Worm (Caenorhabditis elegans) whole organism, midembryonic: ENCODE results near the gene set-4.

Experiments
- T22C8.4 ChIP-seq: fragments of 200-800 bp; sonication (Bioruptor generic); IDR thresholded peaks from 2 replicates; pipeline ENCODE4 v1.3.6; 2022; ENCODE audit warnings: missing genetic modification characterization, missing compliant biosample characterization
- cog-1 ChIP-seq: sonication (generic microtip); optimal IDR thresholded peaks from 2 replicates; lab custom pipeline; 2016; ENCODE audit warnings: missing genetic modification characterization, missing compliant biosample characterization
- flt-1 ChIP-seq: fragments of 200-800 bp; sonication (Bioruptor generic); IDR thresholded peaks from 2 replicates; pipeline ENCODE4 v1.3.6; 2022; ENCODE audit warnings: missing genetic modification characterization, missing compliant biosample characterization
- klf-2 ChIP-seq: fragments of 200-800 bp; sonication (Bioruptor generic); conservative IDR thresholded peaks from 2 replicates; pipeline ENCODE4 v1.3.6; 2022; ENCODE audit warnings: missing genetic modification reagents, missing genetic modification characterization, missing compliant biosample characterization
- med-1 ChIP-seq: sonication (generic microtip); optimal IDR thresholded peaks from 2 replicates; lab custom pipeline; 2017; ENCODE audit warnings: missing genetic modification characterization, mild to moderate bottlenecking, missing compliant biosample characterization, antibody characterized with exemption, missing genetic modification reagents; ENCODE audit not compliant: insufficient read depth
- tab-1 ChIP-seq: fragments of 200-800 bp; sonication (Bioruptor generic); IDR thresholded peaks from 2 replicates; pipeline ENCODE4 v1.3.6; 2022; ENCODE audit warnings: missing genetic modification characterization, missing compliant biosample characterization
- ztf-23 ChIP-seq: fragments of 200-800 bp; sonication (Bioruptor generic); IDR thresholded peaks from 2 replicates; pipeline ENCODE4 v1.3.6; 2022; ENCODE audit warnings: missing genetic modification reagents, missing genetic modification characterization, missing compliant biosample characterization
- ztf-29 ChIP-seq: fragments of 200-800 bp; sonication (Bioruptor generic); IDR thresholded peaks from 2 replicates; pipeline ENCODE4 v1.3.6; 2022; ENCODE audit warnings: missing genetic modification reagents, missing genetic modification characterization, missing compliant biosample characterization

DNA sequence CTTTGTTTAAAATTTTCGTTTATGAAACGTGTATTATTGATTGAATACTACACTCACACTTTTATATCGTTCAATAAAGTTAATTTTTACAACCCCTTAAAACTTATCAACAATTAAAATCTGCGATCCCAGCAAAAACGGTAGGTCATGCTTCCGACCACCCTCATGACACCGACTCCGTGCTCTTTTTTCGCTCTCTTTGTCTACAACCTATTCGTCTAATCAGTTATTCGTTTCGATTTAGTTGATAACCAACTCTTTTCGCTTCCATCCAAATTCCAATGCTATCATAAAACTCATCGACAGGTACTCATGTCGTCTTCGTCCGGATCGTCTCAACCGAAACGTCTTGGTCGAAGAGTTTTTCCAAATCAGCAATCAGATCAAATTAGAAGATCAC is 48.1 kb downstream of the set-4 start, which contains the start of gene F13H8.1:
- no peak for TF ChIP-seq klf-2
- no peak for TF ChIP-seq ztf-29 (GFP tag; lab: Robert Waterston, UW)
- no peak for TF ChIP-seq med-1 (GFP tag; lab: Kevin White, UChicago)
- no peak for TF ChIP-seq cog-1 (tag; lab: Kevin White, UChicago)
- TF ChIP-seq flt-1, result no peak
- no peak for TF ChIP-seq tab-1
- no peak for TF ChIP-seq T22C8.4 (GFP tag; lab: Robert Waterston, UW)
- TF ChIP-seq ztf-23 (GFP tag; lab: Robert Waterston, UW), result no peak
